Worm (Caenorhabditis elegans) whole organism, L2 larva: ENCODE data around the gene K12G11.6.

Source experiments
- C34F6.9 ChIP-seq: fragments of 150-350 bp; optimal IDR thresholded peaks from 2 replicates; lab custom pipeline; 2014; ENCODE audit warnings: missing biosample characterization, missing genetic modification characterization
- F13H6.1 ChIP-seq: sonication (generic microtip); optimal IDR thresholded peaks from 2 replicates; lab custom pipeline; 2016; ENCODE audit warnings: missing genetic modification characterization, missing compliant biosample characterization
- R02D3.7 ChIP-seq: fragments of 150-350 bp; optimal IDR thresholded peaks from 2 replicates; lab custom pipeline; 2014; ENCODE audit warnings: missing biosample characterization, missing genetic modification characterization
- alr-1 ChIP-seq: fragments of 150-350 bp; optimal IDR thresholded peaks from 2 replicates; lab custom pipeline; 2014; ENCODE audit warnings: missing biosample characterization, missing genetic modification characterization
- aly-2 ChIP-seq: fragments of 150-350 bp; optimal IDR thresholded peaks from 2 replicates; lab custom pipeline; 2014; ENCODE audit warnings: missing biosample characterization, missing genetic modification characterization
- ama-1 ChIP-seq: fragments of 150-350 bp; optimal IDR thresholded peaks from 2 replicates; lab custom pipeline; 2018; ENCODE audit warnings: inconsistent platforms
- blmp-1 ChIP-seq: sonication (generic microtip); optimal IDR thresholded peaks from 2 replicates; lab custom pipeline; 2017; ENCODE audit warnings: missing genetic modification characterization, mild to moderate bottlenecking, missing compliant biosample characterization, antibody characterized with exemption, moderate library complexity; ENCODE audit not compliant: insufficient read depth
- ceh-16 ChIP-seq: fragments of 150-350 bp; optimal IDR thresholded peaks from 2 replicates; lab custom pipeline; 2014; ENCODE audit warnings: missing biosample characterization, missing genetic modification characterization
- crh-2 ChIP-seq: sonication (generic microtip); optimal IDR thresholded peaks from 2 replicates; lab custom pipeline; 2017; ENCODE audit warnings: missing biosample characterization, missing genetic modification characterization
- dmd-4 ChIP-seq: sonication (generic microtip); optimal IDR thresholded peaks from 2 replicates; lab custom pipeline; 2017; ENCODE audit warnings: missing biosample characterization, missing genetic modification characterization
- egl-27 ChIP-seq: sonication (generic microtip); optimal IDR thresholded peaks from 3 replicates; lab custom pipeline; 2017; ENCODE audit warnings: missing biosample characterization, missing genetic modification reagents, missing genetic modification characterization
- elt-1 ChIP-seq: fragments of 150-350 bp; optimal IDR thresholded peaks from 2 replicates; lab custom pipeline; 2014; ENCODE audit warnings: missing biosample characterization, missing genetic modification characterization
- elt-3 ChIP-seq: sonication (generic microtip); optimal IDR thresholded peaks from 2 replicates; lab custom pipeline; 2017; ENCODE audit warnings: missing biosample characterization, missing genetic modification characterization
- fos-1 ChIP-seq: fragments of 150-350 bp; optimal IDR thresholded peaks from 2 replicates; lab custom pipeline; 2014; ENCODE audit warnings: missing biosample characterization, missing genetic modification characterization
- gmeb-1 ChIP-seq: fragments of 150-350 bp; optimal IDR thresholded peaks from 2 replicates; lab custom pipeline; 2014; ENCODE audit warnings: missing biosample characterization, missing genetic modification characterization
- lin-11 ChIP-seq: fragments of 150-350 bp; sonication (generic microtip); optimal IDR thresholded peaks from 2 replicates; lab custom pipeline; 2014; ENCODE audit warnings: missing biosample characterization, missing genetic modification characterization, inconsistent platforms, mixed read lengths
- lin-13 ChIP-seq: fragments of 150-350 bp; optimal IDR thresholded peaks from 2 replicates; lab custom pipeline; 2014; ENCODE audit warnings: missing biosample characterization, missing genetic modification reagents, missing genetic modification characterization
- mab-5 ChIP-seq: fragments of 150-350 bp; optimal IDR thresholded peaks from 2 replicates; lab custom pipeline; 2014; ENCODE audit warnings: missing biosample characterization, missing genetic modification characterization
- mbf-1 ChIP-seq: sonication (generic microtip); optimal IDR thresholded peaks from 2 replicates; lab custom pipeline; 2017; ENCODE audit warnings: missing biosample characterization, missing genetic modification characterization
- mdl-1 ChIP-seq, 2 experiments: fragments of 150-350 bp in 1 of 2; sonication (generic microtip) in 1 of 2; optimal IDR thresholded peaks; 2 replicates each; lab custom pipeline; 2017; ENCODE audit warnings: missing biosample characterization in 2 of 2, missing genetic modification characterization in 2 of 2
- nhr-10 ChIP-seq: sonication (generic microtip); optimal IDR thresholded peaks from 2 replicates; lab custom pipeline; 2017; ENCODE audit warnings: missing biosample characterization, missing genetic modification characterization
- nhr-11 ChIP-seq: fragments of 150-350 bp; optimal IDR thresholded peaks from 2 replicates; lab custom pipeline; 2014; ENCODE audit warnings: missing biosample characterization, missing genetic modification characterization
- nhr-129 ChIP-seq: fragments of 150-350 bp; optimal IDR thresholded peaks from 2 replicates; lab custom pipeline; 2014; ENCODE audit warnings: missing biosample characterization, missing genetic modification characterization
- nhr-21 ChIP-seq: fragments of 150-350 bp; optimal IDR thresholded peaks from 2 replicates; lab custom pipeline; 2014; ENCODE audit warnings: missing biosample characterization, missing genetic modification characterization
- nhr-23 ChIP-seq: fragments of 150-350 bp; optimal IDR thresholded peaks from 2 replicates; lab custom pipeline; 2014; ENCODE audit warnings: missing biosample characterization, missing genetic modification reagents, missing genetic modification characterization
- nhr-237 ChIP-seq: fragments of 150-350 bp; optimal IDR thresholded peaks from 2 replicates; lab custom pipeline; 2014; ENCODE audit warnings: missing biosample characterization, missing genetic modification characterization
- nhr-25 ChIP-seq: fragments of 150-350 bp; sonication (generic microtip); optimal IDR thresholded peaks from 3 replicates; lab custom pipeline; 2014; ENCODE audit warnings: missing biosample characterization, missing genetic modification characterization
- nhr-6 ChIP-seq: fragments of 150-350 bp; optimal IDR thresholded peaks from 2 replicates; lab custom pipeline; 2014; ENCODE audit warnings: missing biosample characterization, missing genetic modification characterization
- nhr-77 ChIP-seq: fragments of 150-350 bp; optimal IDR thresholded peaks from 2 replicates; lab custom pipeline; 2014; ENCODE audit warnings: missing biosample characterization, missing genetic modification characterization
- peb-1 ChIP-seq: fragments of 150-350 bp; optimal IDR thresholded peaks from 2 replicates; lab custom pipeline; 2014; ENCODE audit warnings: missing biosample characterization, missing genetic modification characterization
- sem-4 ChIP-seq: fragments of 150-350 bp; optimal IDR thresholded peaks from 2 replicates; lab custom pipeline; 2014; ENCODE audit warnings: missing biosample characterization, missing genetic modification reagents, missing genetic modification characterization
- skn-1 ChIP-seq: sonication (generic microtip); optimal IDR thresholded peaks from 2 replicates; lab custom pipeline; 2017; ENCODE audit warnings: missing biosample characterization, missing genetic modification characterization
- sma-9 ChIP-seq, 2 experiments: fragments of 150-350 bp in 1 of 2; sonication (generic microtip) in 1 of 2; optimal IDR thresholded peaks; 2 replicates each; lab custom pipeline; 2014 to 2016; ENCODE audit warnings: missing genetic modification characterization in 2 of 2, mild to moderate bottlenecking in 1 of 2, missing biosample characterization in 1 of 2, missing compliant biosample characterization in 1 of 2, missing genetic modification reagents in 1 of 2, moderate library complexity in 1 of 2
- snpc-4 ChIP-seq: fragments of 150-350 bp; optimal IDR thresholded peaks from 2 replicates; lab custom pipeline; 2014; ENCODE audit warnings: missing biosample characterization, missing genetic modification characterization
- unc-39 ChIP-seq: fragments of 150-350 bp; optimal IDR thresholded peaks from 2 replicates; lab custom pipeline; 2014; ENCODE audit warnings: missing biosample characterization, missing genetic modification characterization
- unc-55 ChIP-seq: fragments of 150-350 bp; sonication (generic microtip); optimal IDR thresholded peaks from 3 replicates; lab custom pipeline; 2014; ENCODE audit warnings: missing biosample characterization, missing genetic modification reagents, missing genetic modification characterization
- unc-62 ChIP-seq: fragments of 150-350 bp; optimal IDR thresholded peaks from 2 replicates; lab custom pipeline; 2014; ENCODE audit warnings: missing biosample characterization, missing genetic modification reagents, missing genetic modification characterization
- zag-1 ChIP-seq: fragments of 150-350 bp; optimal IDR thresholded peaks from 2 replicates; lab custom pipeline; 2014; ENCODE audit warnings: missing biosample characterization, missing genetic modification characterization
- ztf-1 ChIP-seq: fragments of 200-800 bp; sonication (Bioruptor generic); conservative IDR thresholded peaks from 2 replicates; pipeline ENCODE4 v1.3.6; 2022; ENCODE audit warnings: missing genetic modification characterization, missing compliant biosample characterization
- ztf-11 ChIP-seq: sonication (generic microtip); optimal IDR thresholded peaks from 2 replicates; lab custom pipeline; 2017; ENCODE audit warnings: missing biosample characterization, missing genetic modification characterization
- ztf-4 ChIP-seq: fragments of 150-350 bp; optimal IDR thresholded peaks from 2 replicates; lab custom pipeline; 2014; ENCODE audit warnings: missing biosample characterization, missing genetic modification characterization

Gene K12G11.6

DNA sequence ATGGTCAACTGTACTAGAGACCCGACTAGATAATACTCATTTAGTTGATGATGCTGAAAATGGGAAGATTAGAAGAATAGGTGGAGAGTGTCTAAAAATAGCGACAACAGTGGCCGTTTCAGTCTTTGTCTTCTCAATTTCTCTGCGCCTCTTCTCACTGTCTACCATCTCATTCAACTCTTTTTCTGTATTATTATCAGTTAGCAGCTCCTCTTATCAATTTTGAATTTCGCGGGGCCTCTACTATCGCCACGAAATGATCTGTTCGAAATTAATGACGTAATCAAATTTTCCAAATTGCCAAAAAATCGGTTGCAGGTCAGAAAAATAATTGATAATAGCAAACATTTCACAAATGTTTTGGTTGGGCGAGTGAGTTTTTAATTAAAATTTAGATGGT lies 47.5 kb downstream of the K12G11.6 start:
- TF ChIP-seq fos-1 (tag; lab: Kevin White, UChicago) (peak; percentile 80), dmd-4 (tag; lab: Kevin White, UChicago) (no peak), unc-55 (GFP tag; lab: Kevin White, UChicago) (no peak), gmeb-1 (tag; lab: Kevin White, UChicago) (peak; percentile 51), F13H6.1 (peak; percentile 70), unc-39 (tag; lab: Kevin White, UChicago) (no peak), crh-2 (tag; lab: Kevin White, UChicago) (peak; percentile 61), mbf-1 (tag; lab: Kevin White, UChicago) (no peak), nhr-25 (tag; lab: Kevin White, UChicago) (no peak), nhr-21 (tag; lab: Kevin White, UChicago) (no peak), ceh-16 (tag; lab: Kevin White, UChicago) (no peak), egl-27 (tag; lab: Kevin White, UChicago) (no peak), ztf-11 (tag; lab: Kevin White, UChicago) (no peak), elt-3 (tag; lab: Kevin White, UChicago) (no peak), ztf-1 (GFP tag; lab: Robert Waterston, UW) (no peak), blmp-1 (tag; lab: Kevin White, UChicago) (no peak), sma-9 (GFP tag; optimal IDR thresholded peaks at IDR 0.05; lab: Kevin White, UChicago) (peak; percentile 57), sma-9 (tag; optimal IDR thresholded peaks at IDR 0.05; lab: Kevin White, UChicago) (no peak), skn-1 (tag; lab: Kevin White, UChicago) (peak; percentile 51), unc-62 (GFP tag; lab: Kevin White, UChicago) (no peak), ama-1 (lab: Kevin White, UChicago) (no peak), nhr-129 (no peak), elt-1 (tag; lab: Kevin White, UChicago) (no peak), nhr-6 (tag; lab: Kevin White, UChicago) (no peak), sem-4 (no peak), peb-1 (no peak), nhr-10 (tag; lab: Kevin White, UChicago) (no peak), alr-1 (tag; lab: Kevin White, UChicago) (no peak), nhr-11 (no peak)

DNA sequence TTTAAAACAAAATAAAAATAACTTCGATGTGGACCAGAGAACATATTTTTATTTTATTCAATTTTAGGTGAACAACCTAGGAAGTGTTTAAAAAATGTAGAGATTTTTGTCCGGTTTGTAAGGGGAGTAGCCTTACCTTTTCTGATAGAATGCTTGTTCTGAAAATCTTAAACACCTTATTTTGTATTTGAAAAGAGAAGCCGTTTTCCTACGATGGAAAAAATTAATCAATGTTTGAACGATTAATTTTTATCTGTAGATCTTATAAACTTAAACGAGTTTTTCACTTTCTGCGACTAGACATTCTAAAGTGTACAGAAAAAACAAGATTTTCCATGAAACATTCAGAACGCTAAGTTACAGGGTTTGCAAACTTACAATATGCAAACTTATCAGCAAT lies 48.2 kb downstream of the K12G11.6 start, which contains the start of gene F58H1.6:
Gene F58H1.6 (plus strand): TSS at position 301 of the 400 bp plus-strand sequence.
- no peak for TF ChIP-seq C34F6.9 (tag; lab: Kevin White, UChicago)
- no peak for TF ChIP-seq nhr-11
- TF ChIP-seq alr-1 (tag; lab: Kevin White, UChicago), result no peak
- no peak for TF ChIP-seq ztf-1 (GFP tag; lab: Robert Waterston, UW)
- no peak for TF ChIP-seq nhr-23 (tag; lab: Kevin White, UChicago)
- no peak for TF ChIP-seq lin-13
- no peak for TF ChIP-seq peb-1
- no peak for TF ChIP-seq blmp-1 (tag; lab: Kevin White, UChicago)
- TF ChIP-seq sma-9 (GFP tag; optimal IDR thresholded peaks at IDR 0.05; lab: Kevin White, UChicago), result no peak
- TF ChIP-seq sma-9 (tag; optimal IDR thresholded peaks at IDR 0.05; lab: Kevin White, UChicago), result no peak
- no peak for TF ChIP-seq dmd-4 (tag; lab: Kevin White, UChicago)
- TF ChIP-seq egl-27 (tag; lab: Kevin White, UChicago), result no peak
- TF ChIP-seq R02D3.7 (tag; lab: Kevin White, UChicago), result no peak
- no peak for TF ChIP-seq unc-62 (GFP tag; lab: Kevin White, UChicago)
- no peak for TF ChIP-seq mbf-1 (tag; lab: Kevin White, UChicago)
- no peak for TF ChIP-seq aly-2 (tag; lab: Kevin White, UChicago)

DNA sequence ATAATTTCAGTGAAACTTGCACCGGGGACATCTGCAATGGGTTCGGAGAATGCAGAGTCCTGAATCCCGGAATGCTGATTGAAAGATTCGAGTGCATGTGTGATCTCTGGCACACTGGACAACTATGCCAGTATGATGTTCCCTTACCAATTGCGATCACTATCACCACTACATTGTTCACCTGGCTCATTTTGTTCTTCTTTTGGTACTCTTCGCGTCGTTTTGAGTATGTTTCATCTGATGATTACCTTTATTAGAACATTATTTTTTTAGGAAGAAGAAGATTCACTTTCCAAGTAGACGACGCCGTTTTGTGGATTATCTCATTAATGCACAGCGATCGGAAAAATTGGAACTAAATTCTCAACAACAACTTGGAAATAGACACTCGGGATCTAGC lies 49.6 kb downstream of the K12G11.6 start:
- no peak for TF ChIP-seq peb-1
- no peak for TF ChIP-seq nhr-237 (tag; lab: Kevin White, UChicago)
- no peak for TF ChIP-seq mab-5 (tag; lab: Kevin White, UChicago)
- TF ChIP-seq snpc-4, result no peak
- TF ChIP-seq crh-2 (tag; lab: Kevin White, UChicago), result no peak
- no peak for TF ChIP-seq nhr-23 (tag; lab: Kevin White, UChicago)
- TF ChIP-seq zag-1 (tag; lab: Kevin White, UChicago), result no peak
- TF ChIP-seq sem-4, result no peak
- TF ChIP-seq nhr-77 (tag; lab: Kevin White, UChicago), result no peak
- TF ChIP-seq elt-1 (tag; lab: Kevin White, UChicago), result no peak
- no peak for TF ChIP-seq dmd-4 (tag; lab: Kevin White, UChicago)
- no peak for TF ChIP-seq aly-2 (tag; lab: Kevin White, UChicago)
- no peak for TF ChIP-seq gmeb-1 (tag; lab: Kevin White, UChicago)
- TF ChIP-seq lin-11, result no peak
- no peak for TF ChIP-seq unc-62 (GFP tag; lab: Kevin White, UChicago)
- no peak for TF ChIP-seq fos-1 (tag; lab: Kevin White, UChicago)
- TF ChIP-seq mdl-1 (tag; optimal IDR thresholded peaks at IDR 0.05; lab: Kevin White, UChicago), result no peak
- no peak for TF ChIP-seq blmp-1 (tag; lab: Kevin White, UChicago)
- TF ChIP-seq lin-13, result no peak
- no peak for TF ChIP-seq ztf-4
